Worm (Caenorhabditis elegans) whole organism, L4 larva: ENCODE data around the gene ceh-74.

Experiments used
- F44E2.7 ChIP-seq: fragments of 200-800 bp; sonication (Bioruptor generic); IDR thresholded peaks from 2 replicates; pipeline ENCODE4 v2.1.2; 2022; ENCODE audit warnings: missing genetic modification characterization, missing compliant biosample characterization
- R02D3.7 ChIP-seq: fragments of 150-350 bp; sonication (generic microtip); optimal IDR thresholded peaks from 3 replicates; lab custom pipeline; 2014; ENCODE audit warnings: missing biosample characterization, missing genetic modification characterization
- T20F7.1 ChIP-seq: fragments of 200-800 bp; sonication (Bioruptor generic); optimal IDR thresholded peaks from 2 replicates; lab custom pipeline; 2018; ENCODE audit warnings: mild to moderate bottlenecking, missing genetic modification characterization, missing compliant biosample characterization
- Y105C5A.15 ChIP-seq: fragments of 200-800 bp; sonication (Bioruptor generic); IDR thresholded peaks from 2 replicates; pipeline ENCODE4 v1.3.6; 2022; ENCODE audit warnings: missing genetic modification characterization, missing compliant biosample characterization
- Y5F2A.4 ChIP-seq: fragments of 200-800 bp; sonication (Bioruptor generic); optimal IDR thresholded peaks from 2 replicates; lab custom pipeline; 2018; ENCODE audit warnings: mild to moderate bottlenecking, missing genetic modification characterization, missing compliant biosample characterization
- Y75B8A.6 ChIP-seq: fragments of 200-800 bp; sonication (Bioruptor generic); IDR thresholded peaks from 2 replicates; pipeline ENCODE4 v1.3.6; 2022; ENCODE audit warnings: missing genetic modification reagents, missing genetic modification characterization, missing compliant biosample characterization
- aha-1 ChIP-seq: fragments of 150-350 bp; peaks from one replicate; lab custom pipeline; 2014; ENCODE audit warnings: missing biosample characterization, missing genetic modification characterization
- ama-1 ChIP-seq: fragments of 150-350 bp; optimal IDR thresholded peaks from 2 replicates; lab custom pipeline; 2014; ENCODE audit warnings: inconsistent platforms, mixed read lengths
- ceh-44 ChIP-seq: fragments of 200-800 bp; sonication (Bioruptor generic); IDR thresholded peaks from 2 replicates; pipeline ENCODE4 v1.3.6; 2022; ENCODE audit warnings: missing genetic modification reagents, missing genetic modification characterization, missing compliant biosample characterization
- daf-16 ChIP-seq, 3 experiments: sonication (generic microtip); optimal IDR thresholded peaks; 2 replicates each; lab custom pipeline; 2016 to 2017; ENCODE audit warnings: missing genetic modification characterization in 3 of 3, missing genetic modification reagents in 3 of 3, mild to moderate bottlenecking in 2 of 3, missing compliant biosample characterization in 2 of 3, missing biosample characterization in 1 of 3, moderate library complexity in 1 of 3
- daf-19 ChIP-seq: fragments of 200-800 bp; sonication (Bioruptor generic); conservative IDR thresholded peaks from 2 replicates; pipeline ENCODE4 v1.3.6; 2022; ENCODE audit warnings: missing genetic modification characterization, missing compliant biosample characterization
- dmd-6 ChIP-seq: fragments of 200-800 bp; sonication (Bioruptor generic); IDR thresholded peaks from 2 replicates; pipeline ENCODE4 v1.3.6; 2022; ENCODE audit warnings: missing genetic modification reagents, missing genetic modification characterization, missing compliant biosample characterization
- dmd-9 ChIP-seq: fragments of 200-800 bp; sonication (Bioruptor generic); IDR thresholded peaks from 2 replicates; pipeline ENCODE4 v1.3.6; 2022; ENCODE audit warnings: missing genetic modification reagents, missing genetic modification characterization, missing compliant biosample characterization
- dpl-1 ChIP-seq: fragments of 150-350 bp; optimal IDR thresholded peaks from 2 replicates; lab custom pipeline; 2014; ENCODE audit warnings: missing biosample characterization, missing genetic modification reagents, missing genetic modification characterization
- dve-1 ChIP-seq: sonication (generic microtip); optimal IDR thresholded peaks from 2 replicates; lab custom pipeline; 2017; ENCODE audit warnings: antibody characterized with exemption, mild to moderate bottlenecking, missing genetic modification characterization, missing compliant biosample characterization; ENCODE audit not compliant: insufficient read depth
- fos-1 ChIP-seq: fragments of 150-350 bp; optimal IDR thresholded peaks from 2 replicates; lab custom pipeline; 2014; ENCODE audit warnings: missing biosample characterization, missing genetic modification characterization
- lin-13 ChIP-seq: fragments of 150-350 bp; optimal IDR thresholded peaks from 2 replicates; lab custom pipeline; 2014; ENCODE audit warnings: missing biosample characterization, missing genetic modification reagents, missing genetic modification characterization
- lin-38 ChIP-seq: fragments of 200-800 bp; sonication (Bioruptor generic); IDR thresholded peaks from 2 replicates; pipeline ENCODE4 v1.3.6; 2022; ENCODE audit warnings: missing genetic modification reagents, missing genetic modification characterization, missing compliant biosample characterization
- lsy-2 ChIP-seq, 2 experiments: fragments of 150-350 bp in 1 of 2; sonication (generic microtip) in 1 of 2; optimal IDR thresholded peaks; 2 replicates each; lab custom pipeline; 2014 to 2017; ENCODE audit warnings: missing biosample characterization in 2 of 2, missing genetic modification characterization in 2 of 2
- madf-5 ChIP-seq, 2 experiments: fragments of 200-800 bp; sonication (Bioruptor generic); IDR thresholded peaks; 2 replicates each; pipeline ENCODE4 v1.3.6; 2022; ENCODE audit warnings: missing compliant biosample characterization in 2 of 2, missing genetic modification characterization in 2 of 2
- mdl-1 ChIP-seq, 2 experiments: fragments of 150-350 bp in 1 of 2; sonication (generic microtip) in 1 of 2; optimal IDR thresholded peaks; 2 replicates each; lab custom pipeline; 2014 to 2017; ENCODE audit warnings: missing biosample characterization in 2 of 2, missing genetic modification characterization in 2 of 2
- mxl-2 ChIP-seq: fragments of 200-800 bp; sonication (Bioruptor generic); conservative IDR thresholded peaks from 2 replicates; pipeline ENCODE4 v1.3.6; 2022; ENCODE audit warnings: missing genetic modification reagents, missing genetic modification characterization, missing compliant biosample characterization
- nhr-11 ChIP-seq: fragments of 150-350 bp; optimal IDR thresholded peaks from 2 replicates; lab custom pipeline; 2014; ENCODE audit warnings: missing biosample characterization, missing genetic modification characterization
- nhr-28 ChIP-seq: fragments of 150-350 bp; optimal IDR thresholded peaks from 2 replicates; lab custom pipeline; 2014; ENCODE audit warnings: missing biosample characterization, missing genetic modification characterization
- pha-4 ChIP-seq, 2 experiments: fragments of 150-350 bp in 1 of 2; fragments of 200-800 bp in 1 of 2; sonication (Bioruptor generic) in 1 of 2; IDR thresholded peaks in 1 of 2; optimal IDR thresholded peaks in 1 of 2; 2 replicates each; pipeline versions ENCODE4 v1.3.6 to Lab custom; 2014 to 2022; ENCODE audit warnings: missing genetic modification characterization in 2 of 2, missing genetic modification reagents in 2 of 2, missing biosample characterization in 1 of 2, missing compliant biosample characterization in 1 of 2
- pqm-1 ChIP-seq: sonication (generic microtip); optimal IDR thresholded peaks from 2 replicates; lab custom pipeline; 2017; ENCODE audit warnings: missing biosample characterization, missing genetic modification characterization
- rbr-2 ChIP-seq: sonication (generic microtip); optimal IDR thresholded peaks from 2 replicates; lab custom pipeline; 2016; ENCODE audit warnings: missing genotype, missing genetic modification characterization, missing compliant biosample characterization
- saeg-2 ChIP-seq: fragments of 200-800 bp; sonication (Bioruptor generic); IDR thresholded peaks from 2 replicates; pipeline ENCODE4 v1.3.6; 2022; ENCODE audit warnings: missing genetic modification reagents, missing genetic modification characterization, missing compliant biosample characterization
- sdz-12 ChIP-seq: fragments of 200-800 bp; sonication (Bioruptor generic); optimal IDR thresholded peaks from 2 replicates; lab custom pipeline; 2018; ENCODE audit warnings: mild to moderate bottlenecking, missing genetic modification characterization, missing compliant biosample characterization
- snpc-4 ChIP-seq: fragments of 150-350 bp; optimal IDR thresholded peaks from 2 replicates; lab custom pipeline; 2014; ENCODE audit warnings: missing biosample characterization, missing genetic modification characterization
- spr-1 ChIP-seq: sonication (generic microtip); optimal IDR thresholded peaks from 2 replicates; lab custom pipeline; 2016; ENCODE audit warnings: mild to moderate bottlenecking, missing genetic modification characterization, missing compliant biosample characterization
- unc-130 ChIP-seq: sonication (generic microtip); optimal IDR thresholded peaks from 2 replicates; lab custom pipeline; 2016; ENCODE audit warnings: missing genetic modification reagents, missing genetic modification characterization, missing compliant biosample characterization
- unc-39 ChIP-seq: sonication (generic microtip); optimal IDR thresholded peaks from 2 replicates; lab custom pipeline; 2017; ENCODE audit warnings: missing biosample characterization, missing genetic modification characterization
- vab-7 ChIP-seq: fragments of 200-800 bp; sonication (Bioruptor generic); IDR thresholded peaks from 2 replicates; pipeline ENCODE4 v1.3.6; 2022; ENCODE audit warnings: missing genetic modification reagents, missing genetic modification characterization, missing compliant biosample characterization
- zfp-3 ChIP-seq: fragments of 200-800 bp; sonication (Bioruptor generic); conservative IDR thresholded peaks from 2 replicates; pipeline ENCODE4 v1.3.6; 2022; ENCODE audit warnings: missing genetic modification reagents, missing genetic modification characterization, missing compliant biosample characterization

ceh-74 gene

ce11 chrV:14166630-14167029 lies 11.2 kb upstream of the ceh-74 start, which contains the start of gene cest-1.1:
Gene cest-1.1, minus strand, starts transcription at chrV:14166730.
- no peak for TF ChIP-seq unc-130 (GFP tag; lab: Kevin White, UChicago)
- TF ChIP-seq dpl-1 = no peak
- no peak for TF ChIP-seq ama-1 (lab: Kevin White, UChicago)

- TF ChIP-seq vab-7 (no peak), dmd-9 (GFP tag; lab: Robert Waterston, UW) (no peak), F44E2.7 (no peak), fos-1 (tag; lab: Kevin White, UChicago) (no peak), Y105C5A.15 (GFP tag; lab: Robert Waterston, UW) (no peak), mxl-2 (no peak), saeg-2 (GFP tag; lab: Robert Waterston, UW) (no peak), madf-5 (GFP tag; IDR thresholded peaks at IDR 0.05; lab: Robert Waterston, UW) (no peak), lin-38 (no peak), snpc-4 (tag; lab: Kevin White, UChicago) (no peak), unc-39 (tag; lab: Kevin White, UChicago) (no peak), Y75B8A.6 (no peak), ceh-44 (GFP tag; lab: Robert Waterston, UW) (no peak)
Observed at ce11 chrV:14167629-14168028, 10.2 kb upstream of the ceh-74 start, which contains the start of gene ocam-1. Gene ocam-1, minus strand, starts transcription at chrV:14167729.

ce11 chrV:14171284-14171683 lies 6.6 kb upstream of the ceh-74 start, which contains the start of gene cest-2.1:
Gene cest-2.1, minus strand, starts transcription at chrV:14171481.
- no peak for TF ChIP-seq T20F7.1 (GFP tag; lab: Kevin White, UChicago)
- no peak for TF ChIP-seq daf-19 (GFP tag; lab: Robert Waterston, UW)
- TF ChIP-seq unc-130 (GFP tag; lab: Kevin White, UChicago) = no peak
- TF ChIP-seq pha-4 (GFP tag; IDR thresholded peaks at IDR 0.05; lab: Robert Waterston, UW) = no peak
- no peak for TF ChIP-seq pha-4 (tag; optimal IDR thresholded peaks at IDR 0.05; lab: Kevin White, UChicago)
- TF ChIP-seq zfp-3 (GFP tag; lab: Robert Waterston, UW) = no peak
- TF ChIP-seq sdz-12 (GFP tag; lab: Kevin White, UChicago) = no peak
- TF ChIP-seq mdl-1 (tag; optimal IDR thresholded peaks at IDR 0.05; lab: Kevin White, UChicago) = no peak
- no peak for TF ChIP-seq daf-16 (GFP tag; optimal IDR thresholded peaks at IDR 0.05; lab: Kevin White, UChicago)
- TF ChIP-seq daf-16 (tag; optimal IDR thresholded peaks at IDR 0.05; lab: Kevin White, UChicago) = peak; percentile 38
- peak; percentile 72 for TF ChIP-seq nhr-28
- TF ChIP-seq lsy-2 (tag; optimal IDR thresholded peaks at IDR 0.05; lab: Kevin White, UChicago) = no peak
- TF ChIP-seq spr-1 = no peak
- no peak for TF ChIP-seq lin-13 (GFP tag; lab: Kevin White, UChicago)
- TF ChIP-seq rbr-2 = no peak
- TF ChIP-seq dmd-6 (GFP tag; lab: Robert Waterston, UW) = peak; percentile 44; the same call in 1 of the 2 replicates
- TF ChIP-seq snpc-4 (tag; lab: Kevin White, UChicago) = no peak
- TF ChIP-seq dve-1 (tag; lab: Kevin White, UChicago) = peak; percentile 11
- no peak for TF ChIP-seq nhr-11

ce11 chrV:14175216-14175615 lies 2.7 kb upstream of the ceh-74 start, which contains the start of gene cest-2.2:
Gene cest-2.2, minus strand, starts transcription at chrV:14175355.
- TF ChIP-seq R02D3.7 (tag; lab: Kevin White, UChicago) (no peak), Y5F2A.4 (GFP tag; lab: Kevin White, UChicago) (no peak), dmd-6 (GFP tag; lab: Robert Waterston, UW) (0 out of 2 replicates have a peak, but pooled peaks have one; percentile 14), daf-16 (GFP tag; optimal IDR thresholded peaks at IDR 0.05; lab: Kevin White, UChicago) (no peak), daf-16 (tag; optimal IDR thresholded peaks at IDR 0.05; lab: Kevin White, UChicago) (peak; percentile 62), dve-1 (tag; lab: Kevin White, UChicago) (peak; percentile 36), nhr-28 (peak; percentile 51), aha-1 (tag; lab: Kevin White, UChicago) (peak; percentile 55), pqm-1 (tag; lab: Kevin White, UChicago) (peak; percentile 27)
